Worm (Caenorhabditis elegans) whole organism, late embryonic: ENCODE results near the gene H11E01.2.

Experiments used
- C08G9.2 ChIP-seq: sonication (generic microtip); optimal IDR thresholded peaks from 2 replicates; lab custom pipeline; 2016; ENCODE audit warnings: mild to moderate bottlenecking, missing genetic modification characterization, moderate library complexity, missing compliant biosample characterization
- C38D4.7 ChIP-seq: fragments of 200-800 bp; sonication (Bioruptor generic); optimal IDR thresholded peaks from 2 replicates; lab custom pipeline; 2018; ENCODE audit warnings: mild to moderate bottlenecking, missing genetic modification characterization, moderate library complexity, missing compliant biosample characterization
- T23F11.4 ChIP-seq: fragments of 200-800 bp; sonication (Bioruptor generic); optimal IDR thresholded peaks from 2 replicates; lab custom pipeline; 2018; ENCODE audit warnings: mild to moderate bottlenecking, missing genetic modification characterization, missing compliant biosample characterization
- ceh-18 ChIP-seq: sonication (generic microtip); optimal IDR thresholded peaks from 2 replicates; lab custom pipeline; 2016; ENCODE audit warnings: missing genetic modification characterization, missing compliant biosample characterization
- ceh-2 ChIP-seq: sonication (generic microtip); optimal IDR thresholded peaks from 2 replicates; lab custom pipeline; 2016; ENCODE audit warnings: missing genotype, missing genetic modification characterization, missing compliant biosample characterization
- ceh-30 ChIP-seq: fragments of 150-350 bp; optimal IDR thresholded peaks from 2 replicates; lab custom pipeline; 2014; ENCODE audit warnings: missing biosample characterization, missing genetic modification characterization
- ceh-6 ChIP-seq: fragments of 200-800 bp; sonication (Bioruptor generic); optimal IDR thresholded peaks from 2 replicates; lab custom pipeline; 2018; ENCODE audit warnings: mild to moderate bottlenecking, missing genetic modification characterization, missing compliant biosample characterization
- dmd-4 ChIP-seq: sonication (generic microtip); optimal IDR thresholded peaks from 2 replicates; lab custom pipeline; 2016; ENCODE audit warnings: borderline replicate concordance, missing genetic modification characterization, missing compliant biosample characterization
- hlh-30 ChIP-seq: sonication (generic microtip); optimal IDR thresholded peaks from 2 replicates; lab custom pipeline; 2017; ENCODE audit warnings: antibody characterized with exemption, missing genetic modification characterization, missing compliant biosample characterization; ENCODE audit not compliant: insufficient read depth
- lim-6 ChIP-seq: sonication (generic microtip); optimal IDR thresholded peaks from 2 replicates; lab custom pipeline; 2016; ENCODE audit warnings: missing genetic modification characterization, missing compliant biosample characterization
- nfya-1 ChIP-seq: sonication (generic microtip); optimal IDR thresholded peaks from 2 replicates; lab custom pipeline; 2017; ENCODE audit warnings: missing genetic modification characterization, mild to moderate bottlenecking, missing compliant biosample characterization, antibody characterized with exemption, moderate library complexity
- nhr-11 ChIP-seq: fragments of 150-350 bp; optimal IDR thresholded peaks from 2 replicates; lab custom pipeline; 2014; ENCODE audit warnings: missing biosample characterization, missing genetic modification characterization
- pha-2 ChIP-seq: sonication (generic microtip); optimal IDR thresholded peaks from 2 replicates; lab custom pipeline; 2017; ENCODE audit warnings: mild to moderate bottlenecking, missing genetic modification characterization, missing compliant biosample characterization
- pros-1 ChIP-seq: fragments of 150-350 bp; optimal IDR thresholded peaks from 2 replicates; lab custom pipeline; 2014; ENCODE audit warnings: missing biosample characterization, missing genetic modification reagents, missing genetic modification characterization
- sdc-2 ChIP-seq: sonication (generic microtip); optimal IDR thresholded peaks from 2 replicates; lab custom pipeline; 2016; ENCODE audit warnings: missing genotype, missing genetic modification characterization, missing compliant biosample characterization
- sox-2 ChIP-seq: fragments of 200-800 bp; sonication (Bioruptor generic); IDR thresholded peaks from 2 replicates; pipeline ENCODE4 v1.3.6; 2022; ENCODE audit warnings: missing genetic modification reagents, missing genetic modification characterization, missing compliant biosample characterization
- tbx-2 ChIP-seq: sonication (generic microtip); optimal IDR thresholded peaks from 2 replicates; lab custom pipeline; 2016; ENCODE audit warnings: missing genetic modification characterization, missing compliant biosample characterization
- unc-55 ChIP-seq: sonication (generic microtip); optimal IDR thresholded peaks from 2 replicates; lab custom pipeline; 2017; ENCODE audit warnings: missing biosample characterization, missing genetic modification reagents, missing genetic modification characterization

The H11E01.2 gene

ce11 chrX:1668748-1669147 is 47.9 kb downstream of the H11E01.2 start, which contains the start of gene R09H3.3:
R09H3.3 (minus strand) TSS chrX:1668848.
- TF ChIP-seq pha-2 (tag; lab: Kevin White, UChicago) (no peak), C08G9.2 (tag; lab: Kevin White, UChicago) (no peak), nhr-11 (tag; lab: Kevin White, UChicago) (no peak), sox-2 (GFP tag; lab: Robert Waterston, UW) (no peak), sdc-2 (tag; lab: Kevin White, UChicago) (no peak), T23F11.4 (GFP tag; lab: Kevin White, UChicago) (no peak), tbx-2 (tag; lab: Kevin White, UChicago) (no peak), ceh-30 (tag; lab: Kevin White, UChicago) (no peak), nfya-1 (no peak), ceh-2 (tag; lab: Kevin White, UChicago) (no peak), pros-1 (tag; lab: Kevin White, UChicago) (no peak), ceh-6 (no peak)

- TF ChIP-seq C38D4.7 = no peak
- no peak for TF ChIP-seq ceh-18 (tag; lab: Kevin White, UChicago)
- no peak for TF ChIP-seq unc-55 (GFP tag; lab: Kevin White, UChicago)
- no peak for TF ChIP-seq lim-6 (tag; lab: Kevin White, UChicago)
- TF ChIP-seq dmd-4 (tag; lab: Kevin White, UChicago) = no peak
- TF ChIP-seq nfya-1 = no peak
- TF ChIP-seq hlh-30 (tag; lab: Kevin White, UChicago) = no peak
These were observed 53.2 kb downstream of the H11E01.2 start, which contains the start of gene tbx-31 for ce11 chrX:1674056-1674455. tbx-31 (minus strand) TSS chrX:1674156.
